Worm (Caenorhabditis elegans): ENCODE measurements around the gene Y38H6C.15.

- TF ChIP-seq efl-3 (GFP tag; optimal IDR thresholded peaks at IDR 0.05) = no peak
- no peak for TF ChIP-seq ama-1 (optimal IDR thresholded peaks at IDR 0.05)
- no peak for TF ChIP-seq nhr-11 (tag; optimal IDR thresholded peaks at IDR 0.05)
Measured at ce11 chrV:20527493-20527892, 8.6 kb downstream of the Y38H6C.15 start, which contains the start of gene Y38H6C.13.

Data from whole organism, L1 larva.